Worm (Caenorhabditis elegans) whole organism, L4 larva: ENCODE data around the gene C18D4.3.

ENCODE experiments used
- D1046.2 ChIP-seq: fragments of 200-800 bp; sonication (Bioruptor generic); IDR thresholded peaks from 2 replicates; pipeline ENCODE4 v1.3.6; 2022; ENCODE audit warnings: missing genetic modification characterization, missing compliant biosample characterization
- F44E2.7 ChIP-seq: fragments of 200-800 bp; sonication (Bioruptor generic); IDR thresholded peaks from 2 replicates; pipeline ENCODE4 v2.1.2; 2022; ENCODE audit warnings: missing genetic modification characterization, missing compliant biosample characterization
- T20F7.1 ChIP-seq: fragments of 200-800 bp; sonication (Bioruptor generic); optimal IDR thresholded peaks from 2 replicates; lab custom pipeline; 2018; ENCODE audit warnings: mild to moderate bottlenecking, missing genetic modification characterization, missing compliant biosample characterization
- Y5F2A.4 ChIP-seq: fragments of 200-800 bp; sonication (Bioruptor generic); optimal IDR thresholded peaks from 2 replicates; lab custom pipeline; 2018; ENCODE audit warnings: mild to moderate bottlenecking, missing genetic modification characterization, missing compliant biosample characterization
- ZK337.2 ChIP-seq: fragments of 200-800 bp; sonication (Bioruptor generic); IDR thresholded peaks from 2 replicates; pipeline ENCODE4 v1.3.6; 2022; ENCODE audit warnings: missing genetic modification reagents, missing genetic modification characterization, missing compliant biosample characterization
- ZK546.5 ChIP-seq, 2 experiments: sonication (generic microtip); optimal IDR thresholded peaks; 2 replicates each; lab custom pipeline; 2017; ENCODE audit warnings: missing biosample characterization in 2 of 2, missing genetic modification characterization in 2 of 2
- aha-1 ChIP-seq: fragments of 150-350 bp; peaks from one replicate; lab custom pipeline; 2014; ENCODE audit warnings: missing biosample characterization, missing genetic modification characterization
- attf-4 ChIP-seq: sonication (generic microtip); optimal IDR thresholded peaks from 3 replicates; lab custom pipeline; 2017; ENCODE audit warnings: missing biosample characterization, missing genetic modification characterization
- ceh-32 ChIP-seq: sonication (generic microtip); optimal IDR thresholded peaks from 2 replicates; lab custom pipeline; 2016; ENCODE audit warnings: mild to moderate bottlenecking, missing genetic modification characterization, missing compliant biosample characterization; ENCODE audit not compliant: poor library complexity
- ces-1 ChIP-seq: fragments of 150-350 bp; sonication (generic microtip); optimal IDR thresholded peaks from 4 replicates; lab custom pipeline; 2014; ENCODE audit warnings: missing biosample characterization, missing genetic modification reagents, missing genetic modification characterization
- daf-16 ChIP-seq, 3 experiments: sonication (generic microtip); optimal IDR thresholded peaks; 2 replicates each; lab custom pipeline; 2016 to 2017; ENCODE audit warnings: missing genetic modification characterization in 3 of 3, missing genetic modification reagents in 3 of 3, mild to moderate bottlenecking in 2 of 3, missing compliant biosample characterization in 2 of 3, missing biosample characterization in 1 of 3, moderate library complexity in 1 of 3
- dpl-1 ChIP-seq: fragments of 150-350 bp; optimal IDR thresholded peaks from 2 replicates; lab custom pipeline; 2014; ENCODE audit warnings: missing biosample characterization, missing genetic modification reagents, missing genetic modification characterization
- duxl-1 ChIP-seq: sonication (generic microtip); optimal IDR thresholded peaks from 2 replicates; lab custom pipeline; 2016; ENCODE audit warnings: mild to moderate bottlenecking, missing genetic modification characterization, moderate library complexity, missing compliant biosample characterization; ENCODE audit not compliant: poor library complexity
- egl-27 ChIP-seq: sonication (generic microtip); optimal IDR thresholded peaks from 3 replicates; lab custom pipeline; 2017; ENCODE audit warnings: missing biosample characterization, missing genetic modification reagents, missing genetic modification characterization
- gei-8 ChIP-seq: fragments of 200-800 bp; sonication (Bioruptor generic); optimal IDR thresholded peaks from 2 replicates; lab custom pipeline; 2018; ENCODE audit warnings: mild to moderate bottlenecking, missing genetic modification characterization, missing compliant biosample characterization
- hmg-1.1 ChIP-seq: fragments of 200-800 bp; sonication (Bioruptor generic); IDR thresholded peaks from 2 replicates; pipeline ENCODE4 v1.3.6; 2022; ENCODE audit warnings: missing genetic modification reagents, missing genetic modification characterization, missing compliant biosample characterization
- lin-1 ChIP-seq: fragments of 200-800 bp; sonication (Bioruptor generic); IDR thresholded peaks from 2 replicates; pipeline ENCODE4 v1.3.6; 2022; ENCODE audit warnings: missing genetic modification reagents, missing genetic modification characterization, missing compliant biosample characterization
- lir-3 ChIP-seq: sonication (generic microtip); optimal IDR thresholded peaks from 2 replicates; lab custom pipeline; 2016; ENCODE audit warnings: mild to moderate bottlenecking, missing genetic modification characterization, missing compliant biosample characterization
- madf-5 ChIP-seq, 2 experiments: fragments of 200-800 bp; sonication (Bioruptor generic); IDR thresholded peaks; 2 replicates each; pipeline ENCODE4 v1.3.6; 2022; ENCODE audit warnings: missing compliant biosample characterization in 2 of 2, missing genetic modification characterization in 2 of 2
- mes-2 ChIP-seq: sonication (generic microtip); optimal IDR thresholded peaks from 2 replicates; lab custom pipeline; 2016; ENCODE audit warnings: missing genotype, mild to moderate bottlenecking, missing genetic modification characterization, missing compliant biosample characterization; ENCODE audit not compliant: poor library complexity, severe bottlenecking
- nhr-28 ChIP-seq: fragments of 150-350 bp; optimal IDR thresholded peaks from 2 replicates; lab custom pipeline; 2014; ENCODE audit warnings: missing biosample characterization, missing genetic modification characterization
- nhr-41 ChIP-seq: fragments of 200-800 bp; sonication (Bioruptor generic); IDR thresholded peaks from 2 replicates; pipeline ENCODE4 v1.3.6; 2022; ENCODE audit warnings: missing genetic modification reagents, missing genetic modification characterization, missing compliant biosample characterization
- nhr-6 ChIP-seq: fragments of 150-350 bp; optimal IDR thresholded peaks from 2 replicates; lab custom pipeline; 2014; ENCODE audit warnings: missing biosample characterization, missing genetic modification characterization
- php-3 ChIP-seq: fragments of 200-800 bp; sonication (Bioruptor generic); IDR thresholded peaks from 2 replicates; pipeline ENCODE4 v1.3.6; 2022; ENCODE audit warnings: missing genetic modification reagents, missing genetic modification characterization, missing compliant biosample characterization
- pqm-1 ChIP-seq: sonication (generic microtip); optimal IDR thresholded peaks from 2 replicates; lab custom pipeline; 2017; ENCODE audit warnings: missing biosample characterization, missing genetic modification characterization
- rbr-2 ChIP-seq: sonication (generic microtip); optimal IDR thresholded peaks from 2 replicates; lab custom pipeline; 2016; ENCODE audit warnings: missing genotype, missing genetic modification characterization, missing compliant biosample characterization
- set-16 ChIP-seq: fragments of 200-800 bp; sonication (Bioruptor generic); IDR thresholded peaks from 2 replicates; pipeline ENCODE4 v1.3.6; 2022; ENCODE audit warnings: missing genetic modification reagents, missing genetic modification characterization, missing compliant biosample characterization
- spr-3 ChIP-seq: fragments of 200-800 bp; sonication (Bioruptor generic); optimal IDR thresholded peaks from 2 replicates; lab custom pipeline; 2018; ENCODE audit warnings: mild to moderate bottlenecking, missing genetic modification characterization, missing compliant biosample characterization
- unc-39 ChIP-seq: sonication (generic microtip); optimal IDR thresholded peaks from 2 replicates; lab custom pipeline; 2017; ENCODE audit warnings: missing biosample characterization, missing genetic modification characterization
- unc-62 ChIP-seq, 3 experiments: fragments of 150-350 bp in 1 of 3; sonication (generic microtip); optimal IDR thresholded peaks in 2 of 3; peaks in 1 of 3; 1 replicate in 1 of 3; 2 replicates in 2 of 3; lab custom pipeline; 2014 to 2017; ENCODE audit warnings: missing biosample characterization in 3 of 3, missing genetic modification characterization in 3 of 3, missing genetic modification reagents in 3 of 3, missing genotype in 1 of 3
- vab-7 ChIP-seq: fragments of 200-800 bp; sonication (Bioruptor generic); IDR thresholded peaks from 2 replicates; pipeline ENCODE4 v1.3.6; 2022; ENCODE audit warnings: missing genetic modification reagents, missing genetic modification characterization, missing compliant biosample characterization
- zip-2 ChIP-seq: fragments of 150-350 bp; optimal IDR thresholded peaks from 2 replicates; lab custom pipeline; 2014; ENCODE audit warnings: missing biosample characterization, missing genetic modification characterization

The C18D4.3 gene

ce11 chrV:17539289-17539688, 6.7 kb upstream of the C18D4.3 start:
- TF ChIP-seq nhr-41 (GFP tag; lab: Robert Waterston, UW) (no peak), ces-1 (GFP tag; lab: Kevin White, UChicago) (no peak), lin-1 (GFP tag; lab: Robert Waterston, UW) (no peak), unc-39 (tag; lab: Kevin White, UChicago) (no peak), Y5F2A.4 (GFP tag; lab: Kevin White, UChicago) (no peak), zip-2 (no peak), rbr-2 (tag; lab: Kevin White, UChicago) (no peak), ZK337.2 (GFP tag; lab: Robert Waterston, UW) (no peak), aha-1 (no peak), egl-27 (tag; lab: Kevin White, UChicago) (no peak), lir-3 (tag; lab: Kevin White, UChicago) (no peak), nhr-28 (tag; lab: Kevin White, UChicago) (no peak), vab-7 (no peak)

DNA sequence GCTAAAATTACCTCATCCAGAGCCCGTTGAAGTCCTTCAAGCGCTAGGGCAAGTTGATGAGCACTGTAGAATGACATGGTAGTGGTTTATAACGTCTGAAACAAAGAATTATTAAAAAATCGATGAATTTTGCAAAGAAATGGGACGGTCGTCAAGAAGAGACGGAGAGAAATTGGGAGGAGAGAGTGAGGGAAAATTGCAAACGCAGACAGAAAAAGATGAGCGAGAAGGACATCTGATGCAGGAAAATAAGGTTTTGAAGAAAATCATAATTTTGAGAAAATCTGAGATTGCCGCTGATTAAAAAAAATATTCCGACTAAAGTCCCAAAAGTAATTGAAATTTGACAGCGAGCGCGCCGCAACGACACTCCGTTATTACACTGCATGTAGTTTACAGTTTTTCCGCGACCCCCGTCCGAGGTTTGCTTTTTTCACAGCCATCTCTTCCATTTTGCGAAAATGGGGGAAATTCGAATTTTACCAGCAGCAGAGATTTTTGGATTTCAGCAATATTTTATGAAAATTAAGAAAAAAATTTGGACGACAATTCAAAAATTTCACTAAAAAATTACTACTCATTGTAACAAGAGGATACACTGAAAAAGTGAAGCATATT, 5.8 kb upstream of the C18D4.3 start, which contains the start of gene C18D4.6:
Gene C18D4.6 (minus strand): TSS at position 97 of the 618 bp plus-strand sequence.
- TF ChIP-seq duxl-1 (tag; lab: Kevin White, UChicago) (peak; percentile 85), T20F7.1 (GFP tag; lab: Kevin White, UChicago) (peak; percentile 83), mes-2 (tag; lab: Kevin White, UChicago) (peak; percentile 54), gei-8 (GFP tag; lab: Kevin White, UChicago) (no peak), F44E2.7 (GFP tag; lab: Robert Waterston, UW) (no peak), nhr-41 (GFP tag; lab: Robert Waterston, UW) (no peak), dpl-1 (GFP tag; lab: Kevin White, UChicago) (peak; percentile 3), nhr-6 (tag; lab: Kevin White, UChicago) (no peak)

DNA sequence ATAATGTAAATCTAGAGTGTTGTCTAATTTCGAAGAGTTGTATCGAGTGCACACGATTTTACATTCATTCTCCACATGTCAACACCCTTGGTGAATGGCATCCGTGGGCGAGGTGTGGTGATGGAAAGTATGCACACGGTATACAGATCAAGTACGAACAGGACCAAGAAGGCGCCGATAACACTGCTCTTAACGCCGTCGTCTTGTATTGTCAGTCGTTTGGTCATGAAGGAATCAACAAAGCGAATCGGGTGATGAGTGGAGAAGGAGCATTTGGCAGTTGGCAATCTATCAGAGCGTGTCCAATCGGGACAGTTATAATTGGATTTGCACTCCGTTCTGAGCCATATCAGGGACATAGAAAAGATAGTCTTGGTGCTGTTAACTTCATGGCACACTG, 614 bp upstream of the C18D4.3 start:
- TF ChIP-seq zip-2: no peak
- TF ChIP-seq attf-4 (tag; lab: Kevin White, UChicago): no peak
- no peak for TF ChIP-seq madf-5 (GFP tag; IDR thresholded peaks at IDR 0.05; lab: Robert Waterston, UW)
- peak; percentile 67 for TF ChIP-seq aha-1
- TF ChIP-seq set-16 (GFP tag; lab: Robert Waterston, UW): no peak
- peak in 1 of 2 experiments; percentile 68 for TF ChIP-seq unc-62 (GFP tag; optimal IDR thresholded peaks at IDR 0.05 in 1 of 2; lab: Kevin White, UChicago)
- no peak for TF ChIP-seq unc-62 (tag; optimal IDR thresholded peaks at IDR 0.05; lab: Kevin White, UChicago)
- no peak for TF ChIP-seq egl-27 (tag; lab: Kevin White, UChicago)
- no peak for TF ChIP-seq daf-16 (GFP tag; optimal IDR thresholded peaks at IDR 0.05; lab: Kevin White, UChicago)
- TF ChIP-seq daf-16 (tag; optimal IDR thresholded peaks at IDR 0.05; lab: Kevin White, UChicago): no peak
- TF ChIP-seq D1046.2 (GFP tag; lab: Robert Waterston, UW): no peak

ce11 chrV:17531410-17531809, 1.2 kb downstream of the C18D4.3 start, which contains the start of gene C18D4.4:
TSS of gene C18D4.4 (minus strand) at chrV:17531510.
- TF ChIP-seq ZK546.5 (tag; optimal IDR thresholded peaks at IDR 0.05; lab: Kevin White, UChicago): no peak
- no peak for TF ChIP-seq lir-3 (tag; lab: Kevin White, UChicago)
- no peak for TF ChIP-seq php-3 (GFP tag; lab: Robert Waterston, UW)
- TF ChIP-seq pqm-1: no peak
- no peak for TF ChIP-seq hmg-1.1 (GFP tag; lab: Robert Waterston, UW)
- no peak for TF ChIP-seq spr-3 (GFP tag; lab: Kevin White, UChicago)
- TF ChIP-seq ceh-32 (tag; lab: Kevin White, UChicago): no peak
